Worm (Caenorhabditis elegans) whole organism, L1 larva: ENCODE results near the gene C44C10.15.

Experiments
- C04F5.9 ChIP-seq: sonication (generic microtip); optimal IDR thresholded peaks from 2 replicates; lab custom pipeline; 2016; ENCODE audit warnings: missing genetic modification characterization, missing compliant biosample characterization
- C16A3.4 ChIP-seq: fragments of 150-350 bp; optimal IDR thresholded peaks from 2 replicates; lab custom pipeline; 2014; ENCODE audit warnings: missing biosample characterization, missing genetic modification characterization
- Y116A8C.19 ChIP-seq: sonication (generic microtip); optimal IDR thresholded peaks from 2 replicates; lab custom pipeline; 2016; ENCODE audit warnings: missing compliant biosample characterization, missing genetic modification characterization, borderline replicate concordance
- alr-1 ChIP-seq: fragments of 200-800 bp; sonication (Bioruptor generic); optimal IDR thresholded peaks from 2 replicates; lab custom pipeline; 2018; ENCODE audit warnings: borderline replicate concordance, mild to moderate bottlenecking, missing genetic modification characterization, missing compliant biosample characterization
- ama-1 ChIP-seq: fragments of 150-350 bp; optimal IDR thresholded peaks from 2 replicates; lab custom pipeline; 2014
- ceh-8 ChIP-seq: fragments of 200-800 bp; sonication (Bioruptor generic); optimal IDR thresholded peaks from 2 replicates; lab custom pipeline; 2018; ENCODE audit warnings: mild to moderate bottlenecking, missing genetic modification characterization, moderate library complexity, missing compliant biosample characterization
- ceh-90 ChIP-seq: sonication (generic microtip); optimal IDR thresholded peaks from 2 replicates; lab custom pipeline; 2016; ENCODE audit warnings: missing genetic modification characterization, missing compliant biosample characterization
- dpl-1 ChIP-seq, 3 experiments: fragments of 150-350 bp in 2 of 3; sonication (generic microtip) in 1 of 3; optimal IDR thresholded peaks; 2 replicates each; lab custom pipeline; 2014 to 2017; ENCODE audit warnings: missing biosample characterization in 3 of 3, missing genetic modification characterization in 3 of 3, missing genetic modification reagents in 3 of 3
- dsc-1 ChIP-seq: sonication (generic microtip); optimal IDR thresholded peaks from 2 replicates; lab custom pipeline; 2016; ENCODE audit warnings: mild to moderate bottlenecking, missing genetic modification characterization, missing compliant biosample characterization
- efl-1 ChIP-seq, 4 experiments: fragments of 150-350 bp; optimal IDR thresholded peaks in 3 of 4; peaks in 1 of 4; 1 replicate in 1 of 4; 2 replicates in 3 of 4; lab custom pipeline; 2014; ENCODE audit warnings: missing biosample characterization in 2 of 4, missing genetic modification characterization in 2 of 4, missing genetic modification reagents in 2 of 4
- egl-13 ChIP-seq: sonication (generic microtip); optimal IDR thresholded peaks from 2 replicates; lab custom pipeline; 2016; ENCODE audit warnings: missing genotype, missing genetic modification reagents, missing genetic modification characterization, missing compliant biosample characterization
- egl-27 ChIP-seq, 2 experiments: fragments of 150-350 bp in 1 of 2; sonication (generic microtip); optimal IDR thresholded peaks; 3 replicates each; lab custom pipeline; 2017 to 2018; ENCODE audit warnings: missing biosample characterization in 2 of 2, missing genetic modification characterization in 2 of 2, missing genetic modification reagents in 2 of 2
- elt-2 ChIP-seq: sonication (generic microtip); optimal IDR thresholded peaks from 2 replicates; lab custom pipeline; 2016; ENCODE audit warnings: missing genetic modification characterization, mild to moderate bottlenecking, inconsistent platforms, missing compliant biosample characterization, missing genetic modification reagents
- ets-5 ChIP-seq: fragments of 200-800 bp; sonication (Bioruptor generic); IDR thresholded peaks from 2 replicates; pipeline ENCODE4 v1.3.6; 2022; ENCODE audit warnings: missing genetic modification characterization, missing compliant biosample characterization
- fkh-8 ChIP-seq: sonication (generic microtip); optimal IDR thresholded peaks from 2 replicates; lab custom pipeline; 2016; ENCODE audit warnings: mild to moderate bottlenecking, missing genetic modification characterization, missing compliant biosample characterization
- fos-1 ChIP-seq: fragments of 150-350 bp; optimal IDR thresholded peaks from 2 replicates; lab custom pipeline; 2014; ENCODE audit warnings: missing biosample characterization, missing genetic modification characterization
- grh-1 ChIP-seq: fragments of 200-800 bp; sonication (Bioruptor generic); IDR thresholded peaks from 2 replicates; pipeline ENCODE4 v1.3.6; 2022; ENCODE audit warnings: missing genetic modification reagents, missing genetic modification characterization, missing compliant biosample characterization
- hlh-17 ChIP-seq: fragments of 200-800 bp; sonication (Bioruptor generic); optimal IDR thresholded peaks from 2 replicates; lab custom pipeline; 2018; ENCODE audit warnings: missing genetic modification characterization, mild to moderate bottlenecking, missing compliant biosample characterization, moderate library complexity, borderline replicate concordance
- irx-1 ChIP-seq: sonication (generic microtip); optimal IDR thresholded peaks from 2 replicates; lab custom pipeline; 2016; ENCODE audit warnings: missing genetic modification characterization, missing compliant biosample characterization
- lin-13 ChIP-seq: fragments of 150-350 bp; optimal IDR thresholded peaks from 2 replicates; lab custom pipeline; 2014; ENCODE audit warnings: missing biosample characterization, missing genetic modification reagents, missing genetic modification characterization
- lin-15B ChIP-seq: fragments of 150-350 bp; sonication (generic microtip); optimal IDR thresholded peaks from 3 replicates; lab custom pipeline; 2014; ENCODE audit warnings: missing biosample characterization, missing genetic modification characterization
- lin-35 ChIP-seq, 2 experiments: fragments of 150-350 bp; optimal IDR thresholded peaks; 2 replicates each; lab custom pipeline; 2014; ENCODE audit warnings: missing biosample characterization in 2 of 2, missing genetic modification characterization in 2 of 2, missing genetic modification reagents in 2 of 2
- mef-2 ChIP-seq: fragments of 150-350 bp; optimal IDR thresholded peaks from 2 replicates; lab custom pipeline; 2014; ENCODE audit warnings: missing biosample characterization, missing genetic modification characterization
- nhr-11 ChIP-seq: fragments of 150-350 bp; optimal IDR thresholded peaks from 2 replicates; lab custom pipeline; 2014; ENCODE audit warnings: missing biosample characterization, missing genetic modification characterization
- nhr-19 ChIP-seq: fragments of 200-800 bp; sonication (Bioruptor generic); conservative IDR thresholded peaks from 2 replicates; pipeline ENCODE4 v1.3.6; 2022; ENCODE audit warnings: missing genetic modification characterization, missing compliant biosample characterization
- nhr-71 ChIP-seq: sonication (generic microtip); optimal IDR thresholded peaks from 2 replicates; lab custom pipeline; 2016; ENCODE audit warnings: mild to moderate bottlenecking, missing genetic modification characterization, moderate library complexity, missing compliant biosample characterization
- nhr-76 ChIP-seq: sonication (generic microtip); optimal IDR thresholded peaks from 2 replicates; lab custom pipeline; 2017; ENCODE audit warnings: missing biosample characterization, missing genetic modification characterization
- nhr-90 ChIP-seq: sonication (generic microtip); optimal IDR thresholded peaks from 2 replicates; lab custom pipeline; 2016; ENCODE audit warnings: mild to moderate bottlenecking, missing genetic modification characterization, missing compliant biosample characterization; ENCODE audit not compliant: poor library complexity
- pqm-1 ChIP-seq: sonication (generic microtip); optimal IDR thresholded peaks from 3 replicates; lab custom pipeline; 2017; ENCODE audit warnings: missing biosample characterization, missing genetic modification characterization
- skn-1 ChIP-seq: fragments of 150-350 bp; optimal IDR thresholded peaks from 2 replicates; lab custom pipeline; 2014; ENCODE audit warnings: missing biosample characterization, missing genetic modification characterization
- snpc-4 ChIP-seq: fragments of 150-350 bp; optimal IDR thresholded peaks from 2 replicates; lab custom pipeline; 2014; ENCODE audit warnings: missing biosample characterization, missing genetic modification characterization
- sup-37 ChIP-seq: fragments of 200-800 bp; sonication (Bioruptor generic); optimal IDR thresholded peaks from 2 replicates; lab custom pipeline; 2018; ENCODE audit warnings: mild to moderate bottlenecking, missing genetic modification characterization, missing compliant biosample characterization
- tbx-2 ChIP-seq: sonication (generic microtip); optimal IDR thresholded peaks from 2 replicates; lab custom pipeline; 2016; ENCODE audit warnings: missing genetic modification characterization, missing compliant biosample characterization
- unc-130 ChIP-seq: fragments of 150-350 bp; optimal IDR thresholded peaks from 2 replicates; lab custom pipeline; 2017; ENCODE audit warnings: missing biosample characterization, missing genetic modification characterization, inconsistent platforms
- unc-86 ChIP-seq: sonication (generic microtip); optimal IDR thresholded peaks from 2 replicates; lab custom pipeline; 2016; ENCODE audit warnings: missing genetic modification characterization, missing compliant biosample characterization
- zag-1 ChIP-seq: fragments of 150-350 bp; optimal IDR thresholded peaks from 2 replicates; lab custom pipeline; 2014; ENCODE audit warnings: missing biosample characterization, missing genetic modification characterization
- zip-4 ChIP-seq: fragments of 200-800 bp; sonication (Bioruptor generic); optimal IDR thresholded peaks from 2 replicates; lab custom pipeline; 2018; ENCODE audit warnings: mild to moderate bottlenecking, missing genetic modification characterization, moderate library complexity, missing compliant biosample characterization
- ztf-4 ChIP-seq: fragments of 150-350 bp; optimal IDR thresholded peaks from 2 replicates; lab custom pipeline; 2014; ENCODE audit warnings: missing biosample characterization, missing genetic modification characterization

C44C10.15 gene

ce11 chrX:11687836-11688319 is 12.3 kb downstream of the C44C10.15 start, which contains the start of gene C44C10.7:
C44C10.7 (minus strand) TSS chrX:11688269.
- TF ChIP-seq egl-13 (tag; lab: Kevin White, UChicago) (no peak), C16A3.4 (no peak), ceh-90 (tag; lab: Kevin White, UChicago) (no peak), efl-1 (optimal IDR thresholded peaks at IDR 0.05; lab: Kevin White, UChicago) (no peak), efl-1 (GFP tag; optimal IDR thresholded peaks at IDR 0.05 in 1 of 2; lab: Kevin White, UChicago) (no peak), irx-1 (tag; lab: Kevin White, UChicago) (no peak), alr-1 (tag; lab: Kevin White, UChicago) (no peak), nhr-19 (GFP tag; lab: Robert Waterston, UW) (no peak), ceh-8 (GFP tag; lab: Kevin White, UChicago) (no peak), snpc-4 (tag; lab: Kevin White, UChicago) (no peak), zag-1 (tag; lab: Kevin White, UChicago) (no peak), zip-4 (GFP tag; lab: Kevin White, UChicago) (no peak), egl-27 (tag; optimal IDR thresholded peaks at IDR 0.05; lab: Kevin White, UChicago) (no peak), lin-15B (tag; lab: Kevin White, UChicago) (no peak), ztf-4 (tag; lab: Kevin White, UChicago) (no peak), tbx-2 (tag; lab: Kevin White, UChicago) (no peak), nhr-71 (tag; lab: Kevin White, UChicago) (no peak), fkh-8 (tag; lab: Kevin White, UChicago) (no peak), mef-2 (tag; lab: Kevin White, UChicago) (no peak), nhr-11 (no peak)

- TF ChIP-seq unc-130 (no peak), grh-1 (GFP tag; lab: Robert Waterston, UW) (no peak), efl-1 (optimal IDR thresholded peaks at IDR 0.05; lab: Kevin White, UChicago) (no peak), efl-1 (GFP tag; optimal IDR thresholded peaks at IDR 0.05 in 1 of 2; lab: Kevin White, UChicago) (peak in 1 of 2 experiments; percentile 27), skn-1 (tag; lab: Kevin White, UChicago) (no peak)
These were observed 15.9 kb downstream of the C44C10.15 start, which contains the start of gene hnd-1 for ce11 chrX:11684261-11684660. hnd-1 (plus strand) TSS chrX:11684561.

- TF ChIP-seq dsc-1 (tag; lab: Kevin White, UChicago) = no peak
- TF ChIP-seq Y116A8C.19 = no peak
- TF ChIP-seq elt-2 = peak; percentile 71
- no peak for TF ChIP-seq C16A3.4
- TF ChIP-seq lin-35 (GFP tag; optimal IDR thresholded peaks at IDR 0.05; lab: Kevin White, UChicago) = peak in 1 of 2 experiments; percentile 30
These were observed 19.3 kb downstream of the C44C10.15 start, which contains the start of gene T04F8.7 for ce11 chrX:11680851-11681250. T04F8.7 (minus strand) TSS chrX:11680980.

- TF ChIP-seq zag-1 (tag; lab: Kevin White, UChicago) (no peak), snpc-4 (tag; lab: Kevin White, UChicago) (no peak), mef-2 (tag; lab: Kevin White, UChicago) (no peak), unc-86 (tag; lab: Kevin White, UChicago) (no peak), dpl-1 (GFP tag; optimal IDR thresholded peaks at IDR 0.05; lab: Kevin White, UChicago) (no peak), pqm-1 (tag; lab: Kevin White, UChicago) (no peak), zip-4 (GFP tag; lab: Kevin White, UChicago) (no peak), lin-13 (GFP tag; lab: Kevin White, UChicago) (no peak), ama-1 (lab: Kevin White, UChicago) (no peak), nhr-90 (tag; lab: Kevin White, UChicago) (no peak), unc-130 (no peak), hlh-17 (GFP tag; lab: Kevin White, UChicago) (no peak), C04F5.9 (no peak), nhr-76 (tag; lab: Kevin White, UChicago) (no peak), ceh-8 (GFP tag; lab: Kevin White, UChicago) (no peak), fos-1 (tag; lab: Kevin White, UChicago) (no peak), sup-37 (GFP tag; lab: Kevin White, UChicago) (no peak), ets-5 (GFP tag; lab: Robert Waterston, UW) (no peak)
- TF ChIP-seq, all 84 proteins: peak for 0
These were observed 20.8 kb downstream of the C44C10.15 start for ce11 chrX:11679211-11679977.
